Fruit fly (Drosophila melanogaster): ENCODE data around the gene PyK.

Gene PyK

dm6 chr3R:22381077-22381476, 13.7 kb downstream of the PyK start, which contains the start of gene CG43342 (continued):
- TF ChIP-seq CG12391 (tag; optimal IDR thresholded peaks at IDR 0.05) (no peak), danr (GFP tag; IDR thresholded peaks at IDR 0.05) (no peak), dati (GFP tag; IDR thresholded peaks at IDR 0.05) (no peak), slp2 (GFP tag; optimal IDR thresholded peaks at IDR 0.05) (no peak), Hmx (GFP tag; optimal IDR thresholded peaks at IDR 0.05) (no peak), maf-S (GFP tag; optimal IDR thresholded peaks at IDR 0.05) (no peak), CG1233 (GFP tag; optimal IDR thresholded peaks at IDR 0.05) (no peak), Hr78 (GFP tag; optimal IDR thresholded peaks at IDR 0.05) (no peak), HHEX (GFP tag; optimal IDR thresholded peaks at IDR 0.05) (no peak), Dref (GFP tag; IDR thresholded peaks at IDR 0.05) (peak; percentile 83), Ada2b (GFP tag; IDR thresholded peaks at IDR 0.05) (no peak), scrt (GFP tag; optimal IDR thresholded peaks at IDR 0.05) (no peak), Opbp (GFP tag; IDR thresholded peaks at IDR 0.05; ENCODE audit: partially characterized antibody) (peak; percentile 80; the same call in 2 of the 3 replicates), trem (tag; optimal IDR thresholded peaks at IDR 0.05) (peak; percentile 57), zen2 (GFP tag; IDR thresholded peaks at IDR 0.05; ENCODE audit: partially characterized antibody) (peak; percentile 88), CG12659 (GFP tag; optimal IDR thresholded peaks at IDR 0.05) (no peak), en (GFP tag; optimal IDR thresholded peaks at IDR 0.05) (no peak), crc (GFP tag; optimal IDR thresholded peaks at IDR 0.05) (no peak), fd3F (GFP tag; optimal IDR thresholded peaks at IDR 0.05) (no peak), ash1 (GFP tag; optimal IDR thresholded peaks at IDR 0.05) (no peak), Sin3A (optimal IDR thresholded peaks at IDR 0.05) (no peak), CG7987 (GFP tag; optimal IDR thresholded peaks at IDR 0.05) (no peak), CG8478 (optimal IDR thresholded peaks at IDR 0.05) (no peak), CG17359 (tag; optimal IDR thresholded peaks at IDR 0.05) (no peak), kah (GFP tag; optimal IDR thresholded peaks at IDR 0.05) (no peak), CG17568 (GFP tag; optimal IDR thresholded peaks at IDR 0.05) (no peak), Ravus (GFP tag; IDR thresholded peaks at IDR 0.05) (no peak), knrl (GFP tag; IDR thresholded peaks at IDR 0.05; ENCODE audit: partially characterized antibody) (peak; percentile 68; the same call in 2 of the 3 replicates), bsh (GFP tag; optimal IDR thresholded peaks at IDR 0.05) (no peak), CG1602 (GFP tag; optimal IDR thresholded peaks at IDR 0.05) (no peak), Med (GFP tag) (no peak), cwo (GFP tag; optimal IDR thresholded peaks at IDR 0.05) (no peak), Bgb (GFP tag; IDR thresholded peaks at IDR 0.05; ENCODE audit: partially characterized antibody) (peak; percentile 85), ewg (GFP tag; optimal IDR thresholded peaks at IDR 0.05) (no peak), psq (GFP tag; optimal IDR thresholded peaks at IDR 0.05) (no peak), dm (GFP tag; optimal IDR thresholded peaks at IDR 0.05) (no peak), CG33213 (GFP tag; optimal IDR thresholded peaks at IDR 0.05) (no peak), caup (GFP tag; optimal IDR thresholded peaks at IDR 0.05; ENCODE audit: severe bottlenecking) (no peak), ap (GFP tag; IDR thresholded peaks at IDR 0.05) (no peak), CG11247 (GFP tag; IDR thresholded peaks at IDR 0.05) (no peak), CG1603 (tag; optimal IDR thresholded peaks at IDR 0.05) (peak; percentile 37), sd (tag; optimal IDR thresholded peaks at IDR 0.05) (no peak), CG13775 (GFP tag; optimal IDR thresholded peaks at IDR 0.05) (no peak), lab (GFP tag; optimal IDR thresholded peaks at IDR 0.05) (no peak), HLH4C (GFP tag; IDR thresholded peaks at IDR 0.05; ENCODE audit: partially characterized antibody) (peak; percentile 92), CG6254 (GFP tag; optimal IDR thresholded peaks at IDR 0.05) (no peak), Elba2 (GFP tag; optimal IDR thresholded peaks at IDR 0.05) (no peak), vvl (GFP tag; IDR thresholded peaks at IDR 0.05) (peak; percentile 17; the same call in 1 of the 2 replicates), CrebB (tag; optimal IDR thresholded peaks at IDR 0.05) (no peak), MESR4 (GFP tag; optimal IDR thresholded peaks at IDR 0.05) (no peak), CG13296 (GFP tag; optimal IDR thresholded peaks at IDR 0.05) (no peak)

Data from whole organism, embryonic.